Worm (Caenorhabditis elegans) whole organism, midembryonic: ENCODE data around the gene ges-1.

Source experiments
- T22C8.4 ChIP-seq: fragments of 200-800 bp; sonication (Bioruptor generic); IDR thresholded peaks from 2 replicates; pipeline ENCODE4 v1.3.6; 2022; ENCODE audit warnings: missing genetic modification characterization, missing compliant biosample characterization
- cog-1 ChIP-seq: sonication (generic microtip); optimal IDR thresholded peaks from 2 replicates; lab custom pipeline; 2016; ENCODE audit warnings: missing genetic modification characterization, missing compliant biosample characterization
- flt-1 ChIP-seq: fragments of 200-800 bp; sonication (Bioruptor generic); IDR thresholded peaks from 2 replicates; pipeline ENCODE4 v1.3.6; 2022; ENCODE audit warnings: missing genetic modification characterization, missing compliant biosample characterization
- klf-2 ChIP-seq: fragments of 200-800 bp; sonication (Bioruptor generic); conservative IDR thresholded peaks from 2 replicates; pipeline ENCODE4 v1.3.6; 2022; ENCODE audit warnings: missing genetic modification reagents, missing genetic modification characterization, missing compliant biosample characterization
- med-1 ChIP-seq: sonication (generic microtip); optimal IDR thresholded peaks from 2 replicates; lab custom pipeline; 2017; ENCODE audit warnings: missing genetic modification characterization, mild to moderate bottlenecking, missing compliant biosample characterization, antibody characterized with exemption, missing genetic modification reagents; ENCODE audit not compliant: insufficient read depth
- ref-1 ChIP-seq: fragments of 200-800 bp; sonication (Bioruptor generic); conservative IDR thresholded peaks from 2 replicates; pipeline ENCODE4 v1.3.6; 2022; ENCODE audit warnings: missing genetic modification reagents, missing genetic modification characterization, missing compliant biosample characterization
- tab-1 ChIP-seq: fragments of 200-800 bp; sonication (Bioruptor generic); IDR thresholded peaks from 2 replicates; pipeline ENCODE4 v1.3.6; 2022; ENCODE audit warnings: missing genetic modification characterization, missing compliant biosample characterization
- ztf-23 ChIP-seq: fragments of 200-800 bp; sonication (Bioruptor generic); IDR thresholded peaks from 2 replicates; pipeline ENCODE4 v1.3.6; 2022; ENCODE audit warnings: missing genetic modification reagents, missing genetic modification characterization, missing compliant biosample characterization
- ztf-29 ChIP-seq: fragments of 200-800 bp; sonication (Bioruptor generic); IDR thresholded peaks from 2 replicates; pipeline ENCODE4 v1.3.6; 2022; ENCODE audit warnings: missing genetic modification reagents, missing genetic modification characterization, missing compliant biosample characterization

Gene ges-1

ce11 chrV:1433419-1433765, 1.5 kb upstream of the ges-1 start:
- TF ChIP-seq med-1 (GFP tag; lab: Kevin White, UChicago) = no peak
- TF ChIP-seq ref-1 = no peak
- no peak for TF ChIP-seq ztf-29 (GFP tag; lab: Robert Waterston, UW)
- no peak for TF ChIP-seq klf-2 (GFP tag; lab: Robert Waterston, UW)
- TF ChIP-seq ztf-23 (GFP tag; lab: Robert Waterston, UW) = no peak
- no peak for TF ChIP-seq cog-1
- no peak for TF ChIP-seq T22C8.4
- no peak for TF ChIP-seq flt-1
- no peak for TF ChIP-seq tab-1 (GFP tag; lab: Robert Waterston, UW)

ce11 chrV:1432500-1433418, 822 bp upstream of the ges-1 start:
- TF ChIP-seq tab-1 (GFP tag; lab: Robert Waterston, UW) (no peak), ref-1 (no peak), med-1 (GFP tag; lab: Kevin White, UChicago) (no peak), ztf-23 (GFP tag; lab: Robert Waterston, UW) (no peak), cog-1 (no peak), ztf-29 (GFP tag; lab: Robert Waterston, UW) (no peak), flt-1 (no peak), klf-2 (GFP tag; lab: Robert Waterston, UW) (no peak), T22C8.4 (no peak)

- TF ChIP-seq tab-1 (GFP tag; lab: Robert Waterston, UW) = no peak
- no peak for TF ChIP-seq ztf-29 (GFP tag; lab: Robert Waterston, UW)
- TF ChIP-seq flt-1 = no peak
These were observed 6.3 kb downstream of the ges-1 start, which contains the start of gene R12A1.3 for ce11 chrV:1425595-1425994. R12A1.3 (minus strand) TSS chrV:1425794.

- TF ChIP-seq ztf-29 (GFP tag; lab: Robert Waterston, UW) = peak; percentile 65; the same call in 1 of the 2 replicates
- TF ChIP-seq ref-1 = no peak
These were observed 8.6 kb downstream of the ges-1 start for ce11 chrV:1423338-1423737.

- TF ChIP-seq flt-1 (no peak), tab-1 (GFP tag; lab: Robert Waterston, UW) (no peak)
These were observed 9.7 kb downstream of the ges-1 start for ce11 chrV:1422269-1422668.

ce11 chrV:1416154-1416553, 15.8 kb downstream of the ges-1 start:
- TF ChIP-seq flt-1 (no peak), klf-2 (GFP tag; lab: Robert Waterston, UW) (no peak), tab-1 (GFP tag; lab: Robert Waterston, UW) (no peak), ztf-29 (GFP tag; lab: Robert Waterston, UW) (no peak; the same call in 1 of the 2 replicates), T22C8.4 (no peak), cog-1 (no peak), ref-1 (no peak), med-1 (GFP tag; lab: Kevin White, UChicago) (no peak), ztf-23 (GFP tag; lab: Robert Waterston, UW) (no peak)

ce11 chrV:1414615-1415433, 17.1 kb downstream of the ges-1 start:
- TF ChIP-seq T22C8.4 = no peak
- no peak for TF ChIP-seq ref-1
- TF ChIP-seq cog-1 = no peak
- no peak for TF ChIP-seq tab-1 (GFP tag; lab: Robert Waterston, UW)
- TF ChIP-seq flt-1 = no peak
- no peak for TF ChIP-seq ztf-23 (GFP tag; lab: Robert Waterston, UW)
- TF ChIP-seq klf-2 (GFP tag; lab: Robert Waterston, UW) = no peak
- TF ChIP-seq med-1 (GFP tag; lab: Kevin White, UChicago) = no peak
- no peak for TF ChIP-seq ztf-29 (GFP tag; lab: Robert Waterston, UW)

- TF ChIP-seq flt-1 (no peak), ztf-23 (GFP tag; lab: Robert Waterston, UW) (no peak), cog-1 (no peak), klf-2 (GFP tag; lab: Robert Waterston, UW) (no peak), T22C8.4 (no peak), ref-1 (no peak), ztf-29 (GFP tag; lab: Robert Waterston, UW) (no peak), med-1 (GFP tag; lab: Kevin White, UChicago) (no peak), tab-1 (GFP tag; lab: Robert Waterston, UW) (no peak)
These were observed 20.5 kb downstream of the ges-1 start, which contains the start of gene snt-5 for ce11 chrV:1411459-1411858. snt-5 (minus strand) TSS chrV:1411559.

- TF ChIP-seq klf-2 (GFP tag; lab: Robert Waterston, UW) (no peak), flt-1 (no peak), tab-1 (GFP tag; lab: Robert Waterston, UW) (no peak), ztf-29 (GFP tag; lab: Robert Waterston, UW) (no peak)
These were observed 21.2 kb downstream of the ges-1 start for ce11 chrV:1410727-1411126.

- no peak for TF ChIP-seq klf-2 (GFP tag; lab: Robert Waterston, UW)
- TF ChIP-seq tab-1 (GFP tag; lab: Robert Waterston, UW) = no peak
- TF ChIP-seq flt-1 = no peak
- no peak for TF ChIP-seq T22C8.4
These were observed 23.8 kb downstream of the ges-1 start for ce11 chrV:1408116-1408515.
